Worm (Caenorhabditis elegans) whole organism, L1 larva: ENCODE measurements around the gene R102.11.
"Not testable (repeated sequence)": the region's sequence is repeated elsewhere in the genome, so short reads cannot be mapped to it uniquely, and the experiment has no call there.

Experiments
- C34B4.2 ChIP-seq: sonication (generic microtip); optimal IDR thresholded peaks from 2 replicates; lab custom pipeline; 2017; ENCODE audit warnings: mild to moderate bottlenecking, missing genetic modification characterization, missing compliant biosample characterization
- aha-1 ChIP-seq: fragments of 150-350 bp; optimal IDR thresholded peaks from 2 replicates; lab custom pipeline; 2014; ENCODE audit warnings: missing biosample characterization, missing genetic modification characterization
- alr-1 ChIP-seq: fragments of 200-800 bp; sonication (Bioruptor generic); optimal IDR thresholded peaks from 2 replicates; lab custom pipeline; 2018; ENCODE audit warnings: borderline replicate concordance, mild to moderate bottlenecking, missing genetic modification characterization, missing compliant biosample characterization
- aly-2 ChIP-seq: fragments of 150-350 bp; optimal IDR thresholded peaks from 2 replicates; lab custom pipeline; 2014; ENCODE audit warnings: missing biosample characterization, missing genetic modification characterization
- ceh-82 ChIP-seq, 3 experiments: fragments of 150-350 bp in 1 of 3; sonication (generic microtip) in 2 of 3; optimal IDR thresholded peaks; 2 replicates each; lab custom pipeline; 2014 to 2017; ENCODE audit warnings: missing biosample characterization in 3 of 3, missing genetic modification characterization in 3 of 3
- ceh-88 ChIP-seq: fragments of 200-800 bp; sonication (Bioruptor generic); IDR thresholded peaks from 2 replicates; pipeline ENCODE4 v1.3.6; 2022; ENCODE audit warnings: missing genetic modification characterization, missing compliant biosample characterization
- ceh-90 ChIP-seq: sonication (generic microtip); optimal IDR thresholded peaks from 2 replicates; lab custom pipeline; 2016; ENCODE audit warnings: missing genetic modification characterization, missing compliant biosample characterization
- dsc-1 ChIP-seq: sonication (generic microtip); optimal IDR thresholded peaks from 2 replicates; lab custom pipeline; 2016; ENCODE audit warnings: mild to moderate bottlenecking, missing genetic modification characterization, missing compliant biosample characterization
- elt-2 ChIP-seq: sonication (generic microtip); optimal IDR thresholded peaks from 2 replicates; lab custom pipeline; 2016; ENCODE audit warnings: missing genetic modification characterization, mild to moderate bottlenecking, inconsistent platforms, missing compliant biosample characterization, missing genetic modification reagents
- elt-3 ChIP-seq, 6 experiments: fragments of 150-350 bp in 1 of 6; sonication (generic microtip); optimal IDR thresholded peaks; 2 replicates each; lab custom pipeline; 2017 to 2018; ENCODE audit warnings: missing biosample characterization in 6 of 6, missing genetic modification characterization in 6 of 6, inconsistent platforms in 1 of 6
- fkh-4 ChIP-seq: sonication (generic microtip); optimal IDR thresholded peaks from 2 replicates; lab custom pipeline; 2016; ENCODE audit warnings: missing compliant biosample characterization, missing genetic modification characterization, borderline replicate concordance
- grh-1 ChIP-seq: fragments of 200-800 bp; sonication (Bioruptor generic); IDR thresholded peaks from 2 replicates; pipeline ENCODE4 v1.3.6; 2022; ENCODE audit warnings: missing genetic modification reagents, missing genetic modification characterization, missing compliant biosample characterization
- hlh-17 ChIP-seq: fragments of 200-800 bp; sonication (Bioruptor generic); optimal IDR thresholded peaks from 2 replicates; lab custom pipeline; 2018; ENCODE audit warnings: missing genetic modification characterization, mild to moderate bottlenecking, missing compliant biosample characterization, moderate library complexity, borderline replicate concordance
- hpl-2 ChIP-seq: fragments of 150-350 bp; optimal IDR thresholded peaks from 2 replicates; lab custom pipeline; 2014; ENCODE audit warnings: missing biosample characterization, missing genetic modification reagents, missing genetic modification characterization
- lin-15B ChIP-seq: fragments of 150-350 bp; sonication (generic microtip); optimal IDR thresholded peaks from 3 replicates; lab custom pipeline; 2014; ENCODE audit warnings: missing biosample characterization, missing genetic modification characterization
- lsy-2 ChIP-seq, 2 experiments: fragments of 150-350 bp; optimal IDR thresholded peaks; 2 replicates each; lab custom pipeline; 2014; ENCODE audit warnings: missing biosample characterization in 2 of 2, missing genetic modification characterization in 2 of 2
- mdl-1 ChIP-seq, 2 experiments: fragments of 150-350 bp; optimal IDR thresholded peaks; 2 replicates each; lab custom pipeline; 2014 to 2017; ENCODE audit warnings: missing biosample characterization in 2 of 2, missing genetic modification characterization in 2 of 2, inconsistent platforms in 1 of 2
- nhr-47 ChIP-seq: sonication (generic microtip); optimal IDR thresholded peaks from 2 replicates; lab custom pipeline; 2016; ENCODE audit warnings: mild to moderate bottlenecking, missing genetic modification characterization, moderate library complexity, missing compliant biosample characterization
- nhr-71 ChIP-seq: sonication (generic microtip); optimal IDR thresholded peaks from 2 replicates; lab custom pipeline; 2016; ENCODE audit warnings: mild to moderate bottlenecking, missing genetic modification characterization, moderate library complexity, missing compliant biosample characterization
- nhr-76 ChIP-seq: sonication (generic microtip); optimal IDR thresholded peaks from 2 replicates; lab custom pipeline; 2017; ENCODE audit warnings: missing biosample characterization, missing genetic modification characterization
- nhr-85 ChIP-seq: sonication (generic microtip); peaks from one replicate; lab custom pipeline; 2016; ENCODE audit warnings: missing genetic modification characterization, inconsistent platforms, missing compliant biosample characterization
- nhr-90 ChIP-seq: sonication (generic microtip); optimal IDR thresholded peaks from 2 replicates; lab custom pipeline; 2016; ENCODE audit warnings: mild to moderate bottlenecking, missing genetic modification characterization, missing compliant biosample characterization; ENCODE audit not compliant: poor library complexity
- pax-3 ChIP-seq: fragments of 200-800 bp; sonication (Bioruptor generic); optimal IDR thresholded peaks from 2 replicates; lab custom pipeline; 2018; ENCODE audit warnings: mild to moderate bottlenecking, missing genetic modification characterization, moderate library complexity, missing compliant biosample characterization
- pqm-1 ChIP-seq: sonication (generic microtip); optimal IDR thresholded peaks from 3 replicates; lab custom pipeline; 2017; ENCODE audit warnings: missing biosample characterization, missing genetic modification characterization
- rnt-1 ChIP-seq: sonication (generic microtip); optimal IDR thresholded peaks from 2 replicates; lab custom pipeline; 2016; ENCODE audit warnings: mild to moderate bottlenecking, missing genetic modification characterization, moderate library complexity, missing compliant biosample characterization
- skn-1 ChIP-seq: fragments of 150-350 bp; optimal IDR thresholded peaks from 2 replicates; lab custom pipeline; 2014; ENCODE audit warnings: missing biosample characterization, missing genetic modification characterization
- snpc-4 ChIP-seq: fragments of 150-350 bp; optimal IDR thresholded peaks from 2 replicates; lab custom pipeline; 2014; ENCODE audit warnings: missing biosample characterization, missing genetic modification characterization
- sox-4 ChIP-seq: sonication (generic microtip); optimal IDR thresholded peaks from 2 replicates; lab custom pipeline; 2016; ENCODE audit warnings: missing genetic modification characterization, missing compliant biosample characterization
- sptf-1 ChIP-seq: fragments of 150-350 bp; optimal IDR thresholded peaks from 2 replicates; lab custom pipeline; 2014; ENCODE audit warnings: missing biosample characterization, missing genetic modification characterization
- vab-15 ChIP-seq: sonication (generic microtip); optimal IDR thresholded peaks from 2 replicates; lab custom pipeline; 2017; ENCODE audit warnings: missing genotype, mild to moderate bottlenecking, missing genetic modification characterization, missing compliant biosample characterization
- zag-1 ChIP-seq: fragments of 150-350 bp; optimal IDR thresholded peaks from 2 replicates; lab custom pipeline; 2014; ENCODE audit warnings: missing biosample characterization, missing genetic modification characterization
- ztf-4 ChIP-seq: fragments of 150-350 bp; optimal IDR thresholded peaks from 2 replicates; lab custom pipeline; 2014; ENCODE audit warnings: missing biosample characterization, missing genetic modification characterization

The R102.11 gene

DNA sequence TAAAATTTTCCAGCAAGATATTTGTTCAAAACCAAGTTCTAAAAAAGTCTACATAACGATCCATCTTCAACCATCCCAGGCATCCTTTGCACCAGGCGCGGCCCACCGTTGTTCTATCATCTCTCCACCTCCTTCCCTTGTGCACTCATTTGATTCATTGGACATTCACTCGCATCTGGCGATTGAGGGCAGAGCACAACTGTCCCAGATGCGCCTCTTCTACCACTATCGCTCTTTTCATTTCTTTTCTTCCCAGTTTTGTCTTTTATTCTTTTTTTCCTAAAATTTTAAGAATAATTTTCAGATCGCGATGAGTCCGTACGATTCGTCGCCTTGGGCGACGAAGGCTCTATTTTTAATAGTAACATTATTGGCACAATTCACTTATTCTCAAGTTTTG lies 33.0 kb downstream of the R102.11 start, which contains the start of gene epi-1:
TSS of gene epi-1 (plus strand) at position 301 of the 400 bp plus-strand sequence.
- TF ChIP-seq rnt-1 (peak; percentile 11), sox-4 (tag; lab: Kevin White, UChicago) (no peak)
- TF ChIP-seq, all 84 proteins: peak for 1

DNA sequence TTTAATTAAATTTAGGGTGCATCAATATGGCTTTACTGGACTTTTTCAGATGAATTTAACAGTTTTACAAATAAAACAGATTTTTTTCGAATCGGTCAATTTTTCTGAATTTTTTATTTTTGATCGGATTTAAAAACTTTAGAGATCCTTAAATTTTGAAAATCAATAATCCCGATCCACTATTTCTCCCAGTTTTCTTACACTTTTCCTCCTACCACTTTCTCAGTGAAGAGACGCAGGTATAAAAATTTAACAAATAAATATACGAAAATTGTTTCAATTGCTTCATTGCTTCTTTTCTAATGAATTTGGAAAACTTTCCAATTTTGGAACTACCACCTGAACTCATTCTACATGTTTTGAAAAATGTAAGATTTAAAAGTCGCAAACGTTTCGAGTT lies 35.4 kb downstream of the R102.11 start, which contains the start of gene K08C7.7:
TSS of gene K08C7.7 (plus strand) at position 301 of the 400 bp plus-strand sequence.
- no peak for TF ChIP-seq hlh-17 (GFP tag; lab: Kevin White, UChicago)
- no peak for TF ChIP-seq nhr-90 (tag; lab: Kevin White, UChicago)
- TF ChIP-seq rnt-1, result no peak
- TF ChIP-seq nhr-76, result no peak
- TF ChIP-seq ceh-88 (GFP tag; lab: Robert Waterston, UW), result no peak
- no peak for TF ChIP-seq nhr-47 (tag; lab: Kevin White, UChicago)
- TF ChIP-seq nhr-85 (tag; lab: Kevin White, UChicago), result no peak
- TF ChIP-seq ztf-4, result no peak
- no peak for TF ChIP-seq mdl-1 (tag; optimal IDR thresholded peaks at IDR 0.05; lab: Kevin White, UChicago)
- TF ChIP-seq aly-2 (tag; lab: Kevin White, UChicago), result no peak
- no peak for TF ChIP-seq lsy-2 (tag; optimal IDR thresholded peaks at IDR 0.05; lab: Kevin White, UChicago)
- no peak for TF ChIP-seq aha-1

DNA sequence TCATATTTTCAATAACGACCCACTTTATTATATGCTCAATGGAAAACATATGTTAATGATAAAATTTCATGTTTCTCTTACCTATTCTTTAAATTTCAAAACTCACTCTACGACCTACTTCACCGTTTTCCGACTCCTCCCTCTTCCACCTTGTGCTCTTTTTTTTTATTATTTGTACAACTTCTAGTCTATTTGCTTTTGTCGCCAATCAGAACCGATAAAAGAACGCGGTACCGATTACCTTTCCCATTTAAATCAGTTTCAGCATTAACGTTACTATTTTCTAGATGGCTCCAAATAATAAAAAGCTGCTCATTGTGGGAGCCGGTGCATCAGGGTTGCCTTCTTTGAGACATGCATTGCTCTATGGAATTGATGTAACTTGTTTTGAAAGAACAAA lies 37.8 kb downstream of the R102.11 start, which contains the start of gene fmo-1:
TSS of gene fmo-1 (plus strand) at position 98 of the 400 bp plus-strand sequence.
- peak; percentile 23 for TF ChIP-seq elt-2 (tag; lab: Kevin White, UChicago)
- no peak for TF ChIP-seq ztf-4
- TF ChIP-seq, all 84 proteins: peak for 1

- TF ChIP-seq elt-3 (tag; optimal IDR thresholded peaks at IDR 0.05; lab: Kevin White, UChicago) (no peak), nhr-71 (tag; lab: Kevin White, UChicago) (no peak), elt-2 (tag; lab: Kevin White, UChicago) (no peak), dsc-1 (no peak), lin-15B (tag; lab: Kevin White, UChicago) (no peak), hpl-2 (GFP tag; lab: Kevin White, UChicago) (no peak), vab-15 (no peak), rnt-1 (no peak), ceh-88 (GFP tag; lab: Robert Waterston, UW) (no peak), ceh-82 (tag; optimal IDR thresholded peaks at IDR 0.05; lab: Kevin White, UChicago) (no peak), alr-1 (tag; lab: Kevin White, UChicago) (no peak), fkh-4 (tag; lab: Kevin White, UChicago) (no peak), sptf-1 (tag; lab: Kevin White, UChicago) (no peak), skn-1 (tag; lab: Kevin White, UChicago) (no peak), zag-1 (tag; lab: Kevin White, UChicago) (no peak), C34B4.2 (tag; lab: Kevin White, UChicago) (no peak), grh-1 (GFP tag; lab: Robert Waterston, UW) (no peak)
These were observed 38.5 kb downstream of the R102.11 start for ce11 chrIV:10661072-10661471.

DNA sequence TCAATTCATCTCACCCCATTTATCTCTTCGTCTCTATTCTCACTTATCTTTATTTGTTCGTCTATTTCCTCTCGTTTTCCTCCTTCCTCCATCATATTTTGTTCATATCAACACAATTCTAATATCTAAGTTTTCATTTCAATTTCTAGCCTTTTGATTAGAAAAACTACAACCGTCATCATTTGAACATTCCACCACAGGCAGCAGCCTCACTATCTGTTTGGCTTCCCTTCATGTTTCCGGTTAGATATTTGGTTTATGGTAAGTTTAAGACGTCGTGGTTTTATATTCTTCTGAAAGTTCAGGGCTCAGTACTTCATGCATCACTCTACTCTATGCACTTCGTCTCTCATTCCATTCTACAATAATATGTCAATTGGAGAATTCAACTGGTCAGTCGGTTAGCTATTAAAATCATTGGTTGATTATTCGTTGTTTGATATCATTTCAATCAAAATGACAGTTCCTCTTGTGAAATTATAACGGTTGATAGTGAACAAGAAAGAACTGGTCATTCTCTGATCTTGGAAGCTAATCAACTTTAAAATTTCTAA lies 42.7 kb downstream of the R102.11 start, which contains the start of gene K08C7.1:
TSS of gene K08C7.1 (plus strand) at position 43 of the 554 bp plus-strand sequence.
- TF ChIP-seq elt-2 (tag; lab: Kevin White, UChicago) (peak; percentile 45), hlh-17 (GFP tag; lab: Kevin White, UChicago) (no peak), snpc-4 (no peak), pax-3 (no peak)

DNA sequence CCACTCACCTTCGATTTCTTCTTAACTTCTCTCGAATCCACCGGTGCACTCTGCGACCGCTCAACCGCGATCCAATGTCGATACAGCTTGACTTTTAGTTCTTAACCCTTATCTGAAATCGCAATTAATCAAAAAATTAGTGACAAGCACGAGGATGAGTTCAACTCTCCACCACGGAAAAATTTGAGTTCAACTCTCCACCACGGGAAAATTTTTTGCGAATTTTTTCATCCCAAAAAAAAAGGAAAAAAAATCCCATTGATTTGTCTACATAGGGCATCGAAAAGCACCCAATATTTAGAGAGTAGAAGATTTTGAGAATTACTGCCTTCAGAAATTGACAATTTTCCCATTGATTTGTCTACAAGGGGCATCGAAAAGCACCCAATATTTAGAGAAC lies 45.5 kb downstream of the R102.11 start, which contains the start of gene glb-19:
TSS of gene glb-19 (minus strand) at position 101 of the 400 bp plus-strand sequence.
- TF ChIP-seq pqm-1 (tag; lab: Kevin White, UChicago); ceh-90; fkh-4 (tag; lab: Kevin White, UChicago): not testable (repeated sequence)
